Worm (Caenorhabditis elegans) whole organism, late embryonic: Measurements from ENCODE around the gene rab-30.

Experiments
- ceh-24 ChIP-seq: sonication (generic microtip); optimal IDR thresholded peaks from 2 replicates; lab custom pipeline; 2016; ENCODE audit warnings: mild to moderate bottlenecking, missing genetic modification characterization, missing compliant biosample characterization
- ceh-48 ChIP-seq: sonication (generic microtip); optimal IDR thresholded peaks from 2 replicates; lab custom pipeline; 2016; ENCODE audit warnings: missing genetic modification characterization, inconsistent platforms, missing compliant biosample characterization
- fkh-10 ChIP-seq: fragments of 150-350 bp; optimal IDR thresholded peaks from 2 replicates; lab custom pipeline; 2014; ENCODE audit warnings: missing biosample characterization, missing genetic modification reagents, missing genetic modification characterization
- madf-2 ChIP-seq: sonication (generic microtip); optimal IDR thresholded peaks from 2 replicates; lab custom pipeline; 2017; ENCODE audit warnings: missing genetic modification characterization, missing compliant biosample characterization
- nfya-1 ChIP-seq: sonication (generic microtip); optimal IDR thresholded peaks from 2 replicates; lab custom pipeline; 2017; ENCODE audit warnings: missing genetic modification characterization, mild to moderate bottlenecking, missing compliant biosample characterization, antibody characterized with exemption, moderate library complexity
- rnt-1 ChIP-seq: sonication (generic microtip); optimal IDR thresholded peaks from 2 replicates; lab custom pipeline; 2016; ENCODE audit warnings: missing genetic modification characterization, missing compliant biosample characterization

- TF ChIP-seq madf-2 (tag; lab: Kevin White, UChicago), result no peak
- TF ChIP-seq nfya-1 (tag; lab: Kevin White, UChicago), result peak; percentile 11
- TF ChIP-seq fkh-10, result no peak
- no peak for TF ChIP-seq ceh-48 (tag; lab: Kevin White, UChicago)
- no peak for TF ChIP-seq ceh-24 (tag; lab: Kevin White, UChicago)
- TF ChIP-seq rnt-1, result no peak
These were observed 39.3 kb downstream of the rab-30 start for ce11 chrIII:10599699-10600098.
